Worm (Caenorhabditis elegans) whole organism, L1 larva: ENCODE results near the gene srd-1.

ENCODE experiments used
- ceh-82 ChIP-seq, 3 experiments: fragments of 150-350 bp in 1 of 3; sonication (generic microtip) in 2 of 3; optimal IDR thresholded peaks; 2 replicates each; lab custom pipeline; 2014 to 2017; ENCODE audit warnings: missing biosample characterization in 3 of 3, missing genetic modification characterization in 3 of 3
- efl-1 ChIP-seq, 4 experiments: fragments of 150-350 bp; optimal IDR thresholded peaks in 3 of 4; peaks in 1 of 4; 1 replicate in 1 of 4; 2 replicates in 3 of 4; lab custom pipeline; 2014; ENCODE audit warnings: missing biosample characterization in 2 of 4, missing genetic modification characterization in 2 of 4, missing genetic modification reagents in 2 of 4
- isw-1 ChIP-seq: fragments of 200-800 bp; sonication (Bioruptor generic); IDR thresholded peaks from 2 replicates; pipeline ENCODE4 v1.3.6; 2022; ENCODE audit warnings: missing genetic modification characterization, missing compliant biosample characterization
- lin-35 ChIP-seq, 2 experiments: fragments of 150-350 bp; optimal IDR thresholded peaks; 2 replicates each; lab custom pipeline; 2014; ENCODE audit warnings: missing biosample characterization in 2 of 2, missing genetic modification characterization in 2 of 2, missing genetic modification reagents in 2 of 2
- lin-39 ChIP-seq: fragments of 150-350 bp; optimal IDR thresholded peaks from 2 replicates; lab custom pipeline; 2014; ENCODE audit warnings: missing biosample characterization, missing genetic modification reagents, missing genetic modification characterization
- nhr-11 ChIP-seq: fragments of 150-350 bp; optimal IDR thresholded peaks from 2 replicates; lab custom pipeline; 2014; ENCODE audit warnings: missing biosample characterization, missing genetic modification characterization
- nhr-12 ChIP-seq: sonication (generic microtip); optimal IDR thresholded peaks from 2 replicates; lab custom pipeline; 2017; ENCODE audit warnings: missing biosample characterization, missing genetic modification characterization
- nhr-77 ChIP-seq: fragments of 150-350 bp; optimal IDR thresholded peaks from 2 replicates; lab custom pipeline; 2014; ENCODE audit warnings: missing biosample characterization, missing genetic modification characterization
- pag-3 ChIP-seq: sonication (generic microtip); optimal IDR thresholded peaks from 2 replicates; lab custom pipeline; 2017; ENCODE audit warnings: missing genetic modification characterization, mild to moderate bottlenecking, missing compliant biosample characterization, antibody characterized with exemption, borderline replicate concordance; ENCODE audit not compliant: insufficient read depth
- rnt-1 ChIP-seq: sonication (generic microtip); optimal IDR thresholded peaks from 2 replicates; lab custom pipeline; 2016; ENCODE audit warnings: mild to moderate bottlenecking, missing genetic modification characterization, moderate library complexity, missing compliant biosample characterization
- zag-1 ChIP-seq: fragments of 150-350 bp; optimal IDR thresholded peaks from 2 replicates; lab custom pipeline; 2014; ENCODE audit warnings: missing biosample characterization, missing genetic modification characterization

- no peak for TF ChIP-seq lin-35 (GFP tag; optimal IDR thresholded peaks at IDR 0.05; lab: Kevin White, UChicago)
- no peak for TF ChIP-seq efl-1 (optimal IDR thresholded peaks at IDR 0.05; lab: Kevin White, UChicago)
- TF ChIP-seq efl-1 (GFP tag; optimal IDR thresholded peaks at IDR 0.05 in 1 of 2; lab: Kevin White, UChicago): no peak
- TF ChIP-seq zag-1 (tag; lab: Kevin White, UChicago): no peak
- TF ChIP-seq nhr-12: no peak
- TF ChIP-seq rnt-1 (tag; lab: Kevin White, UChicago): no peak
- TF ChIP-seq pag-3: no peak
- no peak for TF ChIP-seq ceh-82 (tag; optimal IDR thresholded peaks at IDR 0.05; lab: Kevin White, UChicago)
- no peak for TF ChIP-seq lin-39 (tag; lab: Kevin White, UChicago)
- TF ChIP-seq isw-1 (GFP tag; lab: Robert Waterston, UW): no peak
- TF ChIP-seq nhr-77 (tag; lab: Kevin White, UChicago): no peak
- TF ChIP-seq nhr-11 (tag; lab: Kevin White, UChicago): no peak
Observed at ce11 chrII:10136771-10137170, 45.8 kb downstream of the srd-1 start.
